Worm (Caenorhabditis elegans): ENCODE results near the gene ule-4.

The ule-4 gene

ce11 chrIV:13623533-13623932 is 23.9 kb downstream of the ule-4 start, which contains the start of gene C08F11.1:
TSS of gene C08F11.1 (plus strand) at chrIV:13623833.
- no peak for TF ChIP-seq hlh-13 (GFP tag; optimal IDR thresholded peaks at IDR 0.05)
- TF ChIP-seq ahr-1 (tag; optimal IDR thresholded peaks at IDR 0.05): no peak
- no peak for TF ChIP-seq ztf-16 (tag; optimal IDR thresholded peaks at IDR 0.05)
- TF ChIP-seq ceh-34 (tag; optimal IDR thresholded peaks at IDR 0.05): no peak
- TF ChIP-seq unc-42 (tag; optimal IDR thresholded peaks at IDR 0.05): no peak
- no peak for TF ChIP-seq pros-1 (tag; optimal IDR thresholded peaks at IDR 0.05)
- TF ChIP-seq pha-4 (tag; optimal IDR thresholded peaks at IDR 0.05): no peak
- no peak for TF ChIP-seq hlh-30 (tag; optimal IDR thresholded peaks at IDR 0.05; ENCODE audit: insufficient read depth)
- no peak for TF ChIP-seq pag-3 (tag; optimal IDR thresholded peaks at IDR 0.05; ENCODE audit: borderline replicate concordance)
- TF ChIP-seq nhr-232 (tag; optimal IDR thresholded peaks at IDR 0.05): no peak
- TF ChIP-seq fkh-10 (GFP tag; optimal IDR thresholded peaks at IDR 0.05): no peak
- no peak for TF ChIP-seq ceh-30 (tag; optimal IDR thresholded peaks at IDR 0.05)
- no peak for TF ChIP-seq elt-4 (tag; optimal IDR thresholded peaks at IDR 0.05)
- no peak for TF ChIP-seq ama-1 (optimal IDR thresholded peaks at IDR 0.05)

ce11 chrIV:13619203-13619602 is 28.3 kb downstream of the ule-4 start, which contains the start of gene C08F11.3:
TSS of gene C08F11.3 (plus strand) at chrIV:13619503.
- no peak for TF ChIP-seq hlh-30 (tag; optimal IDR thresholded peaks at IDR 0.05; ENCODE audit: insufficient read depth)
- TF ChIP-seq dve-1 (tag; optimal IDR thresholded peaks at IDR 0.05): no peak
- no peak for TF ChIP-seq npax-4 (tag; optimal IDR thresholded peaks at IDR 0.05)
- TF ChIP-seq ceh-45 (GFP tag; IDR thresholded peaks at IDR 0.05): no peak
- no peak for TF ChIP-seq lim-6 (tag; optimal IDR thresholded peaks at IDR 0.05)
- TF ChIP-seq unc-42 (tag; optimal IDR thresholded peaks at IDR 0.05): no peak
- no peak for TF ChIP-seq unc-55 (GFP tag; optimal IDR thresholded peaks at IDR 0.05)
- TF ChIP-seq nhr-11 (tag; optimal IDR thresholded peaks at IDR 0.05): no peak
- no peak for TF ChIP-seq ttx-3 (tag; optimal IDR thresholded peaks at IDR 0.05)
- no peak for TF ChIP-seq sox-2 (GFP tag; IDR thresholded peaks at IDR 0.05)
- no peak for TF ChIP-seq sox-4 (tag; optimal IDR thresholded peaks at IDR 0.05)
- no peak for TF ChIP-seq tbx-2 (tag; optimal IDR thresholded peaks at IDR 0.05)
- TF ChIP-seq ceh-22 (tag; optimal IDR thresholded peaks at IDR 0.05): no peak

ce11 chrIV:13609755-13610154 is 37.7 kb downstream of the ule-4 start, which contains the start of gene C08F11.13:
TSS of gene C08F11.13 (minus strand) at chrIV:13609892.
- TF ChIP-seq unc-3 (GFP tag; conservative IDR thresholded peaks at IDR 0.05): no peak
- TF ChIP-seq unc-3 (tag; optimal IDR thresholded peaks at IDR 0.05): no peak
- TF ChIP-seq ceh-48 (tag; optimal IDR thresholded peaks at IDR 0.05): no peak
- TF ChIP-seq ama-1 (optimal IDR thresholded peaks at IDR 0.05): no peak
- TF ChIP-seq nhr-232 (tag; optimal IDR thresholded peaks at IDR 0.05): no peak
- TF ChIP-seq K09A11.1 (tag; optimal IDR thresholded peaks at IDR 0.05; ENCODE audit: insufficient read depth): no peak

- TF ChIP-seq pag-3 (tag; optimal IDR thresholded peaks at IDR 0.05; ENCODE audit: borderline replicate concordance) (no peak), ceh-31 (tag; optimal IDR thresholded peaks at IDR 0.05) (no peak), dmd-4 (tag; optimal IDR thresholded peaks at IDR 0.05; ENCODE audit: borderline replicate concordance) (no peak), unc-3 (GFP tag; conservative IDR thresholded peaks at IDR 0.05) (no peak), unc-3 (tag; optimal IDR thresholded peaks at IDR 0.05) (no peak), Y22D7AL.16 (tag; optimal IDR thresholded peaks at IDR 0.05) (no peak)
Measured at ce11 chrIV:13601973-13602669, 45.3 kb downstream of the ule-4 start, which contains the start of gene Y45F10B.59. TSS of gene Y45F10B.59 (plus strand) at chrIV:13602619.

- TF ChIP-seq F13H6.1 (tag; optimal IDR thresholded peaks at IDR 0.05) (no peak), che-1 (tag; optimal IDR thresholded peaks at IDR 0.05) (no peak), elt-4 (tag; optimal IDR thresholded peaks at IDR 0.05) (no peak), hlh-8 (tag; optimal IDR thresholded peaks at IDR 0.05) (no peak), nhr-232 (tag; optimal IDR thresholded peaks at IDR 0.05) (no peak), unc-42 (tag; optimal IDR thresholded peaks at IDR 0.05) (no peak), pha-2 (tag; optimal IDR thresholded peaks at IDR 0.05) (no peak)
Measured at ce11 chrIV:13601428-13601827, 46.0 kb downstream of the ule-4 start.

All from whole organism, late embryonic.